Fruit fly (Drosophila melanogaster) whole organism, adult: ENCODE data around the gene RecQ5.

ENCODE experiments used
- CG11617 ChIP-seq: fragments of 200-800 bp; sonication (Bioruptor generic); optimal IDR thresholded peaks from 2 replicates; lab custom pipeline; 2017; ENCODE audit warnings: mild to moderate bottlenecking, missing biosample characterization, missing genetic modification reagents, missing genetic modification characterization
- CG12768 ChIP-seq: fragments of 200-800 bp; sonication (Bioruptor generic); optimal IDR thresholded peaks from 2 replicates; lab custom pipeline; 2017; ENCODE audit warnings: missing biosample characterization, missing genetic modification characterization, mild to moderate bottlenecking, moderate library complexity, missing genetic modification reagents
- CG14711 ChIP-seq: fragments of 200-800 bp; sonication (Bioruptor generic); optimal IDR thresholded peaks from 2 replicates; lab custom pipeline; 2018; ENCODE audit warnings: missing biosample characterization, mild to moderate bottlenecking, missing genetic modification characterization, moderate library complexity
- CG1620 ChIP-seq: fragments of 200-800 bp; sonication (Bioruptor generic); optimal IDR thresholded peaks from 2 replicates; lab custom pipeline; 2016; ENCODE audit warnings: missing biosample characterization, missing genetic modification characterization
- CG33017 ChIP-seq: fragments of 200-800 bp; sonication (Bioruptor generic); optimal IDR thresholded peaks from 2 replicates; lab custom pipeline; 2018; ENCODE audit warnings: missing biosample characterization, mild to moderate bottlenecking, missing genetic modification characterization, moderate library complexity
- CG5204 ChIP-seq: fragments of 200-800 bp; sonication (Bioruptor generic); optimal IDR thresholded peaks from 2 replicates; lab custom pipeline; 2016; ENCODE audit warnings: missing biosample characterization, missing genetic modification characterization
- CG7045 ChIP-seq: fragments of 200-800 bp; sonication (Bioruptor generic); optimal IDR thresholded peaks from 2 replicates; lab custom pipeline; 2017; ENCODE audit warnings: missing biosample characterization, mild to moderate bottlenecking, missing genetic modification characterization
- CG7101 ChIP-seq: fragments of 200-800 bp; sonication (Bioruptor generic); optimal IDR thresholded peaks from 2 replicates; lab custom pipeline; 2018; ENCODE audit warnings: missing biosample characterization, mild to moderate bottlenecking, missing genetic modification characterization, moderate library complexity
- Clk ChIP-seq: fragments of 200-800 bp; sonication (Bioruptor generic); optimal IDR thresholded peaks from 2 replicates; lab custom pipeline; 2017; ENCODE audit warnings: missing biosample characterization, missing genetic modification characterization
- Crg-1 ChIP-seq: fragments of 200-800 bp; sonication (Bioruptor generic); optimal IDR thresholded peaks from 2 replicates; lab custom pipeline; 2016; ENCODE audit warnings: missing biosample characterization, missing genetic modification characterization
- Hr96 ChIP-seq: fragments of 200-800 bp; sonication (Bioruptor generic); optimal IDR thresholded peaks from 2 replicates; lab custom pipeline; 2016; ENCODE audit warnings: missing biosample characterization, missing genetic modification characterization
- Mnt ChIP-seq: fragments of 200-800 bp; sonication (Bioruptor generic); optimal IDR thresholded peaks from 2 replicates; lab custom pipeline; 2016; ENCODE audit warnings: missing biosample characterization, mild to moderate bottlenecking, missing genetic modification characterization
- bab1 ChIP-seq: fragments of 200-800 bp; sonication (Bioruptor generic); optimal IDR thresholded peaks from 3 replicates; lab custom pipeline; 2019; ENCODE audit warnings: missing biosample characterization, mild to moderate bottlenecking, missing genetic modification characterization, moderate library complexity
- cic ChIP-seq: fragments of 200-800 bp; sonication (Bioruptor generic); optimal IDR thresholded peaks from 2 replicates; lab custom pipeline; 2017; ENCODE audit warnings: missing biosample characterization, mild to moderate bottlenecking, missing genetic modification characterization, moderate library complexity
- cnc ChIP-seq, 2 experiments: fragments of >200 bp; optimal IDR thresholded peaks; 2 replicates each; lab custom pipeline; 2017
- kay ChIP-seq: fragments of 200-800 bp; sonication (Bioruptor generic); peaks from one replicate; lab custom pipeline; 2016; ENCODE audit warnings: missing biosample characterization, missing genetic modification characterization, borderline replicate concordance
- ovo ChIP-seq: fragments of 200-800 bp; sonication (Bioruptor generic); optimal IDR thresholded peaks from 2 replicates; lab custom pipeline; 2016; ENCODE audit warnings: missing biosample characterization, missing genetic modification characterization
- pad ChIP-seq: fragments of 200-800 bp; sonication (Bioruptor generic); optimal IDR thresholded peaks from 3 replicates; lab custom pipeline; 2017; ENCODE audit warnings: missing biosample characterization, missing genetic modification characterization, mild to moderate bottlenecking, moderate library complexity, missing genetic modification reagents
- tj ChIP-seq: fragments of 200-800 bp; sonication (Bioruptor generic); optimal IDR thresholded peaks from 3 replicates; lab custom pipeline; 2017; ENCODE audit warnings: missing biosample characterization, mild to moderate bottlenecking, missing genetic modification characterization, moderate library complexity
- toe ChIP-seq: fragments of 200-800 bp; sonication (Bioruptor generic); optimal IDR thresholded peaks from 2 replicates; lab custom pipeline; 2016; ENCODE audit warnings: missing biosample characterization, missing genetic modification characterization

The RecQ5 gene

DNA sequence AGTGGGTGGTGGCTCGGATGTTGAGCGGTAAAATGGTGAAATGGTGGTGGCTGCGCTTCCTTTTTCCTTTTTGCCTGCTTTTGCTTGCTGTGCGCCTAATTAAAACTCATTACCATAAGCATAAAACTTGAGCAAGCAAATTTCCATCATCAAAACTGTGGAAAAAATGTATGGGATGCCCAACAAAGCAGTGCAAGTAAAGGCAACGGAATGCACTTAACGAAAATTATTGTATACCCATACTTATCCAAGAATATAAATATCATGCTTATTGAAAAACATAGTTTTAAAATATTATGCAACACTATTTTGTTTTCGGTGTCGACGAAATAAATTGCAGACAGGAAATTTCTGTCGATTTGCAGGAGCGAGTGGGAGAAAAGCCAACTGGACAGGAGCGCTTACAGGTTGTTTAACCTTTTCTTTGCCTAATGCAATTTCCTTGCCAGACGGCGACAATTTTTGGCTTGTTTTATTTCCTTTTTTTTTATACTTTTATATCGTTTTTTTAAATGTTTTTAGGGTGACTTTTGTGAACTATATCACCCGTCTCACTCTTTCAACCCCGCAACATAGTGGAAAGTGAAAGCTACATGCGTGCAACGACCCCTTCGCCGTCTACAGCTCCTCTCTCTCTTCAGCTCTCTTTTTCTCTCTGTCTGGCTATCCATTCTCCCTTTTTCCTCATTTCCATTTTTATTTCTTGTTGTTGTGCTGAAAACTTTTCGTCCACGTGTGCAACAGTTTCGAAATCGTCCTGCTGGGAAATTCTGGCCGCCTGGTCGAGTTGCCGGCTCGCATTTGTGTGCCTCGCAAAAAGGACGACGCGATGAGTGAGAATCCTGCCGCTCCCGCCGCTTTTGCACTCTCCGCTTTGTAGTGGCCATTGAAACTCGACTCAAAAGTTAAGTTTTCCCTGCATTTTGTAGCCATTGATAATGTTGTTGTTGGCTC is 28.4 kb upstream of the RecQ5 start:
- TF ChIP-seq bab1 (GFP tag; lab: Kevin White, UChicago) = no peak
- TF ChIP-seq Crg-1 (GFP tag; lab: Kevin White, UChicago) = no peak
- no peak for TF ChIP-seq CG12768 (GFP tag; lab: Kevin White, UChicago)
- TF ChIP-seq Clk (GFP tag; lab: Kevin White, UChicago) = no peak
- no peak for TF ChIP-seq CG33017 (tag; lab: Kevin White, UChicago)
- no peak for TF ChIP-seq CG11617
- TF ChIP-seq cic = no peak
- TF ChIP-seq CG5204 (GFP tag; lab: Kevin White, UChicago) = no peak
- TF ChIP-seq ovo (GFP tag; lab: Kevin White, UChicago) = no peak
- TF ChIP-seq Mnt (GFP tag; lab: Kevin White, UChicago) = no peak
- TF ChIP-seq pad = no peak
- no peak for TF ChIP-seq CG7045
- TF ChIP-seq Hr96 (GFP tag; lab: Kevin White, UChicago) = no peak
- TF ChIP-seq cnc (optimal IDR thresholded peaks at IDR 0.05; lab: Kevin White, UChicago) = no peak
- no peak for TF ChIP-seq tj
- no peak for TF ChIP-seq CG7101 (tag; lab: Kevin White, UChicago)
- no peak for TF ChIP-seq CG1620
- no peak for TF ChIP-seq CG14711 (tag; lab: Kevin White, UChicago)

DNA sequence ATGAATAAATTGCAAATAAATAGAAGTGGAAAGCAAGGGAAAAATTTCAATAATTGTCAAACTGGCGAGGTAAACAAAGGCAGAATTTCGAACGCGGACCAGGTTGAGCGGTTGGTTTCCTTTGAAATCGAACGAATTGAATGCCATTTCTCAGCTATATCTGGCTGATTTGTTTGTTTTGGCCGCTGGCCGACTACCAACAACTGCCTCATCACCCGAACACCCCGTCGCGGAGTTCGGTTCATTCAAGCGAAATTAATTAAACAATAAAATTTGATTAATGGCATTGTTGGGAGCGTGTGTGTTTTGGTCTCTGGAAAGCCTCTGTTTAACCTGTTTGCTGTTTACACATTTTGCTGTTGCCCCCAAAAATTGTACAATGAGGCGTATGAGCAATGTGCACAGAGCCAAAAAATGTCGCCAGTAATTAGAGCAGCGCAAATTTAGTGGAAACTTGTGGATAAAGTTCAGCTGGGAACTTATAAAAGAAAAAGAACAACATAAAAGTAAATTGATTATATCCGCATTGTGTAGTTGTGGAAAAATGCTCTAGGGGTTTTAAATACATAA is 25.7 kb upstream of the RecQ5 start:
- no peak for TF ChIP-seq cnc (optimal IDR thresholded peaks at IDR 0.05; lab: Kevin White, UChicago)
- no peak for TF ChIP-seq cic
- no peak for TF ChIP-seq CG5204 (GFP tag; lab: Kevin White, UChicago)
- TF ChIP-seq CG33017 (tag; lab: Kevin White, UChicago) = no peak
- no peak for TF ChIP-seq Hr96 (GFP tag; lab: Kevin White, UChicago)
- TF ChIP-seq CG14711 (tag; lab: Kevin White, UChicago) = no peak
- TF ChIP-seq bab1 (GFP tag; lab: Kevin White, UChicago) = no peak
- TF ChIP-seq CG7045 = no peak
- no peak for TF ChIP-seq kay (GFP tag; lab: Kevin White, UChicago)
- TF ChIP-seq Clk (GFP tag; lab: Kevin White, UChicago) = no peak

DNA sequence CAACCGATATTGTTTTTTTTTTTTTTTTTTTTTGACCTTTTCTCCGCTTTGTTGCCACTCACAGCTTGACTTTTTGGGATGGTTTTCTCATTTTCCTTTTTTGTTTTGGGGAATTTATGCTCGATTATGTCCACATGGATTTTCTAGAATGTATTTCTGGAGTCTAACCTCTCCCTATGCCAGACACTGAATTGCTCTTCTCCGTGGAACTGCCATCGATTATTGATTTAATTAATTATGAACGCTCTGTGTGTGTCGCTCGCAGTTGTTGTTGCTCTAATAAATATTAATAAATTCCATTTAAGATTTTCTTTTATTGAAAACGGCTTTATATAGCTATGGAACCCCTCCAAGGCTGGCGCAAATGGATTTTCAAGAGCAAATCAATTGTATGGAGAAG is 23.8 kb upstream of the RecQ5 start:
- TF ChIP-seq bab1 (GFP tag; lab: Kevin White, UChicago) (no peak), Mnt (GFP tag; lab: Kevin White, UChicago) (no peak), CG5204 (GFP tag; lab: Kevin White, UChicago) (no peak), kay (GFP tag; lab: Kevin White, UChicago) (no peak), Clk (GFP tag; lab: Kevin White, UChicago) (no peak), toe (GFP tag; lab: Kevin White, UChicago) (no peak), CG1620 (no peak), CG7045 (no peak), CG11617 (no peak), Crg-1 (GFP tag; lab: Kevin White, UChicago) (no peak), CG14711 (tag; lab: Kevin White, UChicago) (no peak)

DNA sequence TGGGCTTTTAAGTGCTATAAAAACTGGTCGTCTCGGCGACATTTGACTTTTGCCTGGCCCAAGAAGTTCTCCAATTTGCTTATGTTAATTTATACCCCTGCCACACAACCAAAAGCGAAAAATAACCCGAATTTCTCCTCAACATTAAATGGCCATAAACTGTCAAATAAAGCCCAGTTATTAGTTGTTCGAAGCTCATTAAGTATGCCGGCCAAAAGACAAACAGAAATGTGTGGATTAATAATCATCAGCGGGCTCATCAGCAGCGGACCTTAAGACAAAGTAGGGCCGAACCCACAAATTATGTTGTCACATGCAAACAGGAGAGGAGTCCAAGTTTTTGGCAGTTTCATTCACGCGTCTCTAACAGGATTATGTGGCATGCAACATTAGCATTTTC is 23.3 kb upstream of the RecQ5 start:
- TF ChIP-seq Clk (GFP tag; lab: Kevin White, UChicago) = no peak
- TF ChIP-seq pad = no peak
- no peak for TF ChIP-seq toe (GFP tag; lab: Kevin White, UChicago)
- TF ChIP-seq CG1620 = no peak
- no peak for TF ChIP-seq CG11617
- TF ChIP-seq tj = no peak
- TF ChIP-seq CG14711 (tag; lab: Kevin White, UChicago) = no peak
- no peak for TF ChIP-seq cnc (optimal IDR thresholded peaks at IDR 0.05; lab: Kevin White, UChicago)
- no peak for TF ChIP-seq CG7045

DNA sequence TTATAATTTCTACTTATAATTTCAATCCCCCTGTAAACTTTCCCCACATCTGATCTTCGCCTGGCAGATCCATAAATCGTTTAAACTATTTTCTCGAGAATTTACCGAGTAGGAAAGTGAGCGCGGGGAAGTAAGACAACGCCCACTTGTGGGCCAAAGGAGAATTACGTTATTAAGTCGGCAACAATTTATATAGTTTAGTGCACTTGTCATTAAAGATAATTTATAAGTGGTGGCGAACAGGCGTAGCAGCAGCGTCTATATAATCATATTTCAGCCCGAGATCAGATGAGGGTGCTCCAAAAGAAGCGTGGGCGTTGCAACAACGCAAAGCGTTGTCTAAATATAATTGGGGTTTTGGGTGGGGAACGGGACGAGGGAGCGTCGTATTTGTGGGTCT is 22.9 kb upstream of the RecQ5 start:
- no peak for TF ChIP-seq CG1620
- TF ChIP-seq Hr96 (GFP tag; lab: Kevin White, UChicago) = no peak
- TF ChIP-seq Crg-1 (GFP tag; lab: Kevin White, UChicago) = no peak
- TF ChIP-seq tj = no peak
- TF ChIP-seq ovo (GFP tag; lab: Kevin White, UChicago) = no peak
- no peak for TF ChIP-seq CG11617
- no peak for TF ChIP-seq toe (GFP tag; lab: Kevin White, UChicago)
- no peak for TF ChIP-seq CG5204 (GFP tag; lab: Kevin White, UChicago)
- TF ChIP-seq kay (GFP tag; lab: Kevin White, UChicago) = no peak
- no peak for TF ChIP-seq CG7101 (tag; lab: Kevin White, UChicago)
- no peak for TF ChIP-seq cnc (optimal IDR thresholded peaks at IDR 0.05; lab: Kevin White, UChicago)
- no peak for TF ChIP-seq CG33017 (tag; lab: Kevin White, UChicago)
- no peak for TF ChIP-seq CG14711 (tag; lab: Kevin White, UChicago)
- no peak for TF ChIP-seq Clk (GFP tag; lab: Kevin White, UChicago)
- no peak for TF ChIP-seq pad
- TF ChIP-seq Mnt (GFP tag; lab: Kevin White, UChicago) = no peak
- no peak for TF ChIP-seq bab1 (GFP tag; lab: Kevin White, UChicago)
- no peak for TF ChIP-seq cic
- no peak for TF ChIP-seq CG12768 (GFP tag; lab: Kevin White, UChicago)

DNA sequence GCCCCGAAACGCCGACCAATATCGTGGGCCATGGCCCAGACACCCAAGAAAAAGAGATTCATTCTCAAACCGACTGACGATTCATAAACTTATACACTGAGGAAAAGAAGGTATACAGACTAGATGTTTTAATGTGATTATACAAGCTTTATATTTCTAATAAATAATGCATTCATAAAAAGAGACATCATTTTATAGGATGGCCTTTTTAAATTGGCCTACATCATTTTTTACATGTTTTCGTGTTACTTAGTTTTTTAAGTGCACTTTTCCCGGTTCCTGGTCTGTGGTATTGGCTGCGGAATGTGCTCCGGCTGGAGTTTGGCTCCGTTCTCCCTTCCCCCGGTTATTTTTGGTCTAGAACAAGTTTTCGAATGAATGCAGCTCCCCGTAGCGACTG is 20.7 kb upstream of the RecQ5 start:
- TF ChIP-seq CG7045 (no peak), ovo (GFP tag; lab: Kevin White, UChicago) (no peak), Crg-1 (GFP tag; lab: Kevin White, UChicago) (no peak), bab1 (GFP tag; lab: Kevin White, UChicago) (no peak), Clk (GFP tag; lab: Kevin White, UChicago) (no peak), CG33017 (tag; lab: Kevin White, UChicago) (no peak), CG7101 (tag; lab: Kevin White, UChicago) (no peak), cnc (optimal IDR thresholded peaks at IDR 0.05; lab: Kevin White, UChicago) (no peak), CG12768 (GFP tag; lab: Kevin White, UChicago) (no peak), Hr96 (GFP tag; lab: Kevin White, UChicago) (no peak), cic (no peak), pad (no peak), tj (no peak), toe (GFP tag; lab: Kevin White, UChicago) (no peak), CG5204 (GFP tag; lab: Kevin White, UChicago) (no peak), CG14711 (tag; lab: Kevin White, UChicago) (no peak)
